Worm (Caenorhabditis elegans): ENCODE data around the gene sec-6.
A peak's percentile ranks its signal among the peaks of the same experiment; 100 is the strongest.

sec-6 gene

ce11 chrII:5358137-5358745 is 1.1 kb upstream of the sec-6 start, which contains the start of the genes F09E5.11 and bmy-1 (continued):
- TF ChIP-seq ztf-11 (tag; optimal IDR thresholded peaks at IDR 0.05) (no peak), sem-4 (tag; optimal IDR thresholded peaks at IDR 0.05) (peak; percentile 76), nhr-129 (tag; optimal IDR thresholded peaks at IDR 0.05) (peak; percentile 80), nhr-23 (tag; optimal IDR thresholded peaks at IDR 0.05) (no peak), Y55F3AM.14 (GFP tag; optimal IDR thresholded peaks at IDR 0.05) (peak; percentile 61), elt-3 (tag; optimal IDR thresholded peaks at IDR 0.05) (no peak), aly-2 (tag; optimal IDR thresholded peaks at IDR 0.05) (no peak), ceh-16 (tag; optimal IDR thresholded peaks at IDR 0.05) (peak; percentile 19), alr-1 (tag; optimal IDR thresholded peaks at IDR 0.05) (no peak), skn-1 (tag; optimal IDR thresholded peaks at IDR 0.05) (peak; percentile 41), C34F6.9 (tag; optimal IDR thresholded peaks at IDR 0.05) (peak; percentile 84), ama-1 (optimal IDR thresholded peaks at IDR 0.05) (no peak), mbf-1 (tag; optimal IDR thresholded peaks at IDR 0.05) (no peak), mdl-1 (tag; optimal IDR thresholded peaks at IDR 0.05) (peak in 1 of 2 experiments; percentile 51), sma-9 (GFP tag; optimal IDR thresholded peaks at IDR 0.05) (peak; percentile 79), sma-9 (tag; optimal IDR thresholded peaks at IDR 0.05) (no peak), lin-11 (tag; optimal IDR thresholded peaks at IDR 0.05) (peak; percentile 89), nhr-10 (tag; optimal IDR thresholded peaks at IDR 0.05) (no peak), mab-5 (tag; optimal IDR thresholded peaks at IDR 0.05) (peak; percentile 56), lin-39 (tag; optimal IDR thresholded peaks at IDR 0.05) (no peak), nhr-21 (tag; optimal IDR thresholded peaks at IDR 0.05) (peak; percentile 64), sma-3 (GFP tag; optimal IDR thresholded peaks at IDR 0.05) (peak; percentile 83), unc-55 (GFP tag; optimal IDR thresholded peaks at IDR 0.05) (peak; percentile 94)

DNA sequence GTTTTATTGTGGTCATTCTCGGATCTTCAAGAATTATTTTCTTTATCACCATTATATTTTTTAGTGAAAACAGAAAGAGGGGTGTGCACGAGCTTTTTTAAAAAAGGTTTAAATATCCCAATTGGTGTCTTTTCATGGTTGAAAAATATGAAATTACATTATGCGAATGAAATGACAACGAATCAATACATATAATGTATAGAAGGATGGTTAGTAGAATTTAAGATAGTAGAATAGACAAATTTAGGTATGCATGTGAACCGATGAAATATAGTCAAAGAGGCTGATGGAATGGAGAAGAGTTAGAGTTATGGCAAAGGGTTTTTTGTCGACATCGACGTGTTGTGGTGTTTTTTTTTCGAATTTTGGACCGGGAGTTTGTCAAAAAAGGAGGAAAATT is 5.2 kb downstream of the sec-6 start:
- TF ChIP-seq lin-11 (tag; optimal IDR thresholded peaks at IDR 0.05): no peak
- TF ChIP-seq nhr-12 (tag; optimal IDR thresholded peaks at IDR 0.05): no peak
- no peak for TF ChIP-seq crh-2 (tag; optimal IDR thresholded peaks at IDR 0.05)

DNA sequence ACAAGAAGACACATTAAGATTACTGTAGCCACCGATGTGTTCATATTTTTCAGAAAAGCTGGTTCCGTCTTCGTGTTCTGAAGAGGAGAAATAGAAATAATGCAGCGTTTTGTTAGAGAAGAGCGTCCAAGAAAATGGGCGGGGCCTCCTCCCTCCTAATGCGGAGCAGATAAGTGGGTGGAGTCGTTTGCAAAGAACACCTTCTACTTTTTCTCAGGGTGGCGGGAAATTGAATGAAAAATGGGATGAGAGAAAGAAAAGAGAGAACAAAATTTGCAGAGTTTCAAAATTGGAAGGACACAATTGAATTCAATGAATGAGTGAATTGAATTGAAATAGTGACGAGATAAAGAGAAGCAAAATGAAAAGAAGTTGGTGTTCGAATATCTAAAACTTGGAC is 6.3 kb downstream of the sec-6 start, which contains the start of gene F09E5.16:
TSS of gene F09E5.16 (minus strand) at position 101 of the 400 bp plus-strand sequence.
- TF ChIP-seq nhr-237 (tag; optimal IDR thresholded peaks at IDR 0.05): no peak
- no peak for TF ChIP-seq mbf-1 (tag; optimal IDR thresholded peaks at IDR 0.05)
- no peak for TF ChIP-seq sma-3 (GFP tag; optimal IDR thresholded peaks at IDR 0.05)
- no peak for TF ChIP-seq peb-1 (tag; optimal IDR thresholded peaks at IDR 0.05)
- no peak for TF ChIP-seq elt-3 (tag; optimal IDR thresholded peaks at IDR 0.05)
- TF ChIP-seq unc-39 (tag; optimal IDR thresholded peaks at IDR 0.05): no peak
- no peak for TF ChIP-seq nhr-23 (tag; optimal IDR thresholded peaks at IDR 0.05)
- no peak for TF ChIP-seq nhr-21 (tag; optimal IDR thresholded peaks at IDR 0.05)
- no peak for TF ChIP-seq ama-1 (optimal IDR thresholded peaks at IDR 0.05)
- TF ChIP-seq nhr-77 (tag; optimal IDR thresholded peaks at IDR 0.05): no peak
- no peak for TF ChIP-seq fos-1 (tag; optimal IDR thresholded peaks at IDR 0.05)
- no peak for TF ChIP-seq nhr-25 (tag; optimal IDR thresholded peaks at IDR 0.05)
- TF ChIP-seq unc-62 (GFP tag; optimal IDR thresholded peaks at IDR 0.05): no peak
- TF ChIP-seq skn-1 (tag; optimal IDR thresholded peaks at IDR 0.05): no peak
- TF ChIP-seq ceh-82 (tag; optimal IDR thresholded peaks at IDR 0.05): no peak
- TF ChIP-seq R02D3.7 (tag; optimal IDR thresholded peaks at IDR 0.05): no peak
- no peak for TF ChIP-seq elt-1 (tag; optimal IDR thresholded peaks at IDR 0.05)

DNA sequence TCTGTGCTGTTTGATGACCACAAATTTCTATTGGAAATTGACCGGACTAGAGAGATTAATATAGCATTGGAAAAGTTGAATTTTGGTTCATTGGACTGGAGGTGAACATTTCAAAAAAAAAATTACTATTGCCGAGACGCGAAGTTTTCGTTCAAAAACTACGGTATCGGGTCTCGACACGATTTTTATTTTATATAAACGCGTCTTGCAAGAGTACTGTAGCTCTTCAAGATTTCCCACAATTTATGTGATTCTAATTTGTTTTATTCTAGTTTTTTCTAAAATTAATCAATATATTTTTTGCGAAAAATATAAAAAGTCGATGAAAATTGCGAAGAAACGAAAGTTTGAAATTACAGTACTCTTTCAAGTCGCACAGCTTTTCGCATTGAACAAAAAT is 11.3 kb downstream of the sec-6 start, which contains the start of gene F09E5.12:
TSS of gene F09E5.12 (minus strand) at position 101 of the 400 bp plus-strand sequence.
- TF ChIP-seq nhr-21 (tag; optimal IDR thresholded peaks at IDR 0.05) (no peak), crh-2 (tag; optimal IDR thresholded peaks at IDR 0.05) (no peak), nhr-11 (tag; optimal IDR thresholded peaks at IDR 0.05) (no peak), R02D3.7 (tag; optimal IDR thresholded peaks at IDR 0.05) (no peak), unc-55 (GFP tag; optimal IDR thresholded peaks at IDR 0.05) (no peak), elt-1 (tag; optimal IDR thresholded peaks at IDR 0.05) (no peak), ztf-1 (GFP tag; conservative IDR thresholded peaks at IDR 0.05) (no peak), ama-1 (optimal IDR thresholded peaks at IDR 0.05) (no peak), C34F6.9 (tag; optimal IDR thresholded peaks at IDR 0.05) (no peak), ceh-82 (tag; optimal IDR thresholded peaks at IDR 0.05) (no peak), fos-1 (tag; optimal IDR thresholded peaks at IDR 0.05) (no peak), lin-13 (GFP tag; optimal IDR thresholded peaks at IDR 0.05) (no peak)

Measured in whole organism, L2 larva.